Fruit fly (Drosophila melanogaster) whole organism, prepupa: ENCODE data around the gene spdo.

Experiments used
- Gug ChIP-seq: fragments of 200-800 bp; sonication (Bioruptor generic); IDR thresholded peaks from 2 replicates; pipeline ENCODE4 v1.3.6; 2022; ENCODE audit warnings: missing biosample characterization, missing genetic modification characterization
- dac ChIP-seq: fragments of 200-800 bp; sonication (Bioruptor generic); optimal IDR thresholded peaks from 2 replicates; lab custom pipeline; 2017; ENCODE audit warnings: missing biosample characterization, mild to moderate bottlenecking, missing genetic modification characterization

dm6 chr3R:30427805-30428359 lies 48.6 kb upstream of the spdo start, which contains the start of gene CG2218:
- TF ChIP-seq dac (no peak), Gug (GFP tag; lab: Robert Waterston, UW) (no peak)
